Fruit fly (Drosophila melanogaster) whole organism, embryonic: ENCODE data around the gene CG3408.

Source experiments
- CG31224 ChIP-seq: fragments of 200-800 bp; sonication (Bioruptor generic); IDR thresholded peaks from 2 replicates; pipeline ENCODE4 v1.3.6; 2022; ENCODE audit warnings: missing biosample characterization, missing genetic modification characterization
- CG32532 ChIP-seq: fragments of 200-800 bp; sonication (Bioruptor generic); IDR thresholded peaks from 2 replicates; pipeline ENCODE4 v1.3.6; 2022; ENCODE audit warnings: missing biosample characterization, missing genetic modification characterization
- MESR4 ChIP-seq: fragments of 200-800 bp; sonication (Bioruptor generic); optimal IDR thresholded peaks from 2 replicates; lab custom pipeline; 2018; ENCODE audit warnings: missing biosample characterization, mild to moderate bottlenecking, missing genetic modification characterization, moderate library complexity
- Mrtf ChIP-seq: fragments of 200-800 bp; sonication (Bioruptor generic); IDR thresholded peaks from 3 replicates; pipeline ENCODE4 v1.3.6; 2022; ENCODE audit warnings: missing biosample characterization, missing genetic modification characterization
- fru ChIP-seq: fragments of >200 bp; optimal IDR thresholded peaks from 2 replicates; lab custom pipeline; 2017
- jing ChIP-seq: fragments of 200-800 bp; sonication (Bioruptor generic); optimal IDR thresholded peaks from 2 replicates; lab custom pipeline; 2018; ENCODE audit warnings: missing biosample characterization, mild to moderate bottlenecking, missing genetic modification characterization
- pum ChIP-seq: fragments of 200-800 bp; sonication (Bioruptor generic); optimal IDR thresholded peaks from 2 replicates; lab custom pipeline; 2016; ENCODE audit warnings: missing biosample characterization, missing genetic modification characterization

Gene CG3408

DNA sequence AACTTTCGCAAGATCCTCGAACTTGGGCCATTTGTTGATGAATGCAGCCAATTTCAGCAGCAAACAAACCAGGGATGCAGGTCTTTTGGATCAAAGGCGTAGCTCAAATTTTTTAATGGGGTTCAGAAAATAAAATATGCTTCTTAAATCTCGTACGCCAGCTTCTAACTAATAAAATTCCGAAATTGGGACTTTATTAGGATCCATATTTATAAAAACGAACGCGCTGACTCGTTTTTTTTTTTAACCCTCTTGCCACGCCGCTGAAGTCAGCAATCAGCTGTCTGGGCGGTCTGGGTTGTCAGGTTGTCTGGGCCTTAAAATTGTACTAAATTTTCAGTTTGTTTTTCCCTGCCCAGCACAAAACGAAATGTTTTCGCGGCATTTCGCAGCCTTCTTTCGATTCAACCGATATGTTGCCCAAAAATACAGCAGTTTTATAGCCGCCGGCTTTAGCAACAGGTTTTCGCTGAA is 51.7 kb downstream of the CG3408 start, which contains the start of gene CG3437 (continued):
- peak; percentile 84 for TF ChIP-seq MESR4
- TF ChIP-seq CG32532: peak; percentile 99
- peak; percentile 97 for TF ChIP-seq CG31224 (GFP tag; lab: Robert Waterston, UW)
- TF ChIP-seq fru: no peak
- peak; percentile 99 for TF ChIP-seq pum (GFP tag; lab: Kevin White, UChicago)
- TF ChIP-seq jing (GFP tag; lab: Kevin White, UChicago): peak; percentile 97
- peak; percentile 99 for TF ChIP-seq Mrtf (GFP tag; lab: Robert Waterston, UW)
